Fruit fly (Drosophila melanogaster) whole organism, embryonic: ENCODE measurements around the gene CG32625.

Experiments used
- BEAF-32 ChIP-seq: fragments of 200-800 bp; sonication (Bioruptor generic); optimal IDR thresholded peaks from 3 replicates; lab custom pipeline; 2017; ENCODE audit warnings: missing biosample characterization, missing genetic modification characterization, mild to moderate bottlenecking, moderate library complexity, missing genetic modification reagents
- C15 ChIP-seq: fragments of 200-800 bp; sonication (Bioruptor generic); IDR thresholded peaks from 3 replicates; pipeline ENCODE4 v1.3.6; 2022; ENCODE audit warnings: missing biosample characterization, missing genetic modification characterization
- CG10321 ChIP-seq: fragments of 200-800 bp; sonication (Bioruptor generic); IDR thresholded peaks from 2 replicates; pipeline ENCODE4 v1.3.6; 2022; ENCODE audit warnings: missing biosample characterization, missing genetic modification characterization
- CG11560 ChIP-seq: fragments of 200-800 bp; sonication (Bioruptor generic); IDR thresholded peaks from 3 replicates; pipeline ENCODE4 v1.3.6; 2022; ENCODE audit warnings: missing biosample characterization, missing genetic modification characterization
- CG13287 ChIP-seq: fragments of 200-800 bp; sonication (Bioruptor generic); IDR thresholded peaks from 2 replicates; pipeline ENCODE4 v1.3.6; 2022; ENCODE audit warnings: missing biosample characterization, missing genetic modification characterization; ENCODE audit not compliant: partially characterized antibody
- CG17829 ChIP-seq: fragments of 200-800 bp; optimal IDR thresholded peaks from 2 replicates; lab custom pipeline; 2019; ENCODE audit warnings: missing biosample characterization, mild to moderate bottlenecking, missing genetic modification characterization, moderate library complexity
- CG2129 ChIP-seq: fragments of 200-800 bp; sonication (Bioruptor generic); IDR thresholded peaks from 2 replicates; pipeline ENCODE4 v1.3.6; 2022; ENCODE audit warnings: missing biosample characterization, missing genetic modification characterization; ENCODE audit not compliant: partially characterized antibody
- CG30020 ChIP-seq: fragments of 200-800 bp; optimal IDR thresholded peaks from 2 replicates; lab custom pipeline; 2019; ENCODE audit warnings: missing biosample characterization, mild to moderate bottlenecking, missing genetic modification characterization, moderate library complexity
- CG33557 ChIP-seq: fragments of 200-800 bp; sonication (Bioruptor generic); optimal IDR thresholded peaks from 2 replicates; lab custom pipeline; 2019; ENCODE audit warnings: missing biosample characterization, mild to moderate bottlenecking, missing genetic modification characterization, moderate library complexity
- CG3726 ChIP-seq: fragments of 200-800 bp; sonication (Bioruptor generic); IDR thresholded peaks from 3 replicates; pipeline ENCODE4, ENCODE4 v1.3.6; 2022; ENCODE audit warnings: missing biosample characterization, missing genetic modification characterization
- CG7372 ChIP-seq: fragments of 200-800 bp; sonication (Bioruptor generic); IDR thresholded peaks from 2 replicates; pipeline ENCODE4 v1.3.6; 2022; ENCODE audit warnings: missing biosample characterization, missing genetic modification characterization
- CG9876 ChIP-seq: fragments of 200-800 bp; sonication (Bioruptor generic); optimal IDR thresholded peaks from 2 replicates; lab custom pipeline; 2016; ENCODE audit warnings: missing biosample characterization, missing genetic modification characterization
- CoRest ChIP-seq: fragments of 200-800 bp; sonication (Bioruptor generic); optimal IDR thresholded peaks from 3 replicates; lab custom pipeline; 2018; ENCODE audit warnings: missing biosample characterization, mild to moderate bottlenecking, missing genetic modification characterization, moderate library complexity
- Dad ChIP-seq: fragments of 200-800 bp; sonication (Bioruptor generic); optimal IDR thresholded peaks from 3 replicates; lab custom pipeline; 2016; ENCODE audit warnings: missing biosample characterization, missing genetic modification characterization
- Dref ChIP-seq: fragments of 200-800 bp; sonication (Bioruptor generic); IDR thresholded peaks from 2 replicates; pipeline ENCODE4 v1.3.6; 2022; ENCODE audit warnings: missing biosample characterization, missing genetic modification characterization
- Eip74EF ChIP-seq, 2 experiments: fragments of 200-800 bp in 1 of 2; fragments of >200 bp in 1 of 2; sonication (Bioruptor generic) in 1 of 2; optimal IDR thresholded peaks; 2 replicates each; lab custom pipeline; 2017 to 2019; ENCODE audit warnings: missing biosample characterization in 2 of 2, missing genetic modification characterization in 2 of 2, mild to moderate bottlenecking in 1 of 2, moderate library complexity in 1 of 2
- Hr78 ChIP-seq, 2 experiments: fragments of 200-800 bp in 1 of 2; fragments of >200 bp in 1 of 2; sonication (Bioruptor generic) in 1 of 2; optimal IDR thresholded peaks; 2 replicates each; lab custom pipeline; 2017 to 2019; ENCODE audit warnings: missing biosample characterization in 2 of 2, missing genetic modification characterization in 2 of 2, mild to moderate bottlenecking in 1 of 2, moderate library complexity in 1 of 2
- Lhr ChIP-seq: fragments of 200-800 bp; sonication (Bioruptor generic); optimal IDR thresholded peaks from 3 replicates; lab custom pipeline; 2017; ENCODE audit warnings: mild to moderate bottlenecking, missing biosample characterization, missing genetic modification reagents, missing genetic modification characterization
- Myb ChIP-seq: fragments of 200-800 bp; sonication (Bioruptor generic); optimal IDR thresholded peaks from 2 replicates; lab custom pipeline; 2016; ENCODE audit warnings: missing biosample characterization, missing genetic modification characterization
- Rx ChIP-seq: fragments of 200-800 bp; sonication (Bioruptor generic); IDR thresholded peaks from 2 replicates; pipeline ENCODE4 v1.3.6; 2022; ENCODE audit warnings: missing biosample characterization, missing genetic modification characterization
- Tbp ChIP-seq: fragments of >200 bp; optimal IDR thresholded peaks from 2 replicates; lab custom pipeline; 2018; ENCODE audit warnings: missing biosample characterization, missing genetic modification characterization
- ash1 ChIP-seq: fragments of 200-800 bp; sonication (Bioruptor generic); optimal IDR thresholded peaks from 2 replicates; lab custom pipeline; 2018; ENCODE audit warnings: missing biosample characterization, mild to moderate bottlenecking, missing genetic modification characterization
- bowl ChIP-seq: fragments of 200-800 bp; sonication (Bioruptor generic); IDR thresholded peaks from 2 replicates; pipeline ENCODE4 v1.3.6; 2022; ENCODE audit warnings: missing biosample characterization, missing genetic modification characterization
- gem ChIP-seq: fragments of 200-800 bp; sonication (Bioruptor generic); optimal IDR thresholded peaks from 2 replicates; lab custom pipeline; 2019; ENCODE audit warnings: missing biosample characterization, mild to moderate bottlenecking, missing genetic modification characterization, moderate library complexity
- inv ChIP-seq: fragments of 200-800 bp; sonication (Bioruptor generic); IDR thresholded peaks from 2 replicates; pipeline ENCODE4 v1.3.6; 2022; ENCODE audit warnings: missing biosample characterization, missing genetic modification characterization; ENCODE audit not compliant: partially characterized antibody
- knrl ChIP-seq: fragments of 200-800 bp; sonication (Bioruptor generic); IDR thresholded peaks from 3 replicates; pipeline ENCODE4 v1.3.6; 2022; ENCODE audit warnings: missing biosample characterization, missing genetic modification characterization; ENCODE audit not compliant: partially characterized antibody
- lab ChIP-seq: fragments of 200-800 bp; sonication (Bioruptor generic); optimal IDR thresholded peaks from 3 replicates; lab custom pipeline; 2017; ENCODE audit warnings: missing biosample characterization, missing genetic modification characterization, mild to moderate bottlenecking, moderate library complexity, missing genetic modification reagents
- lmd ChIP-seq: fragments of 200-800 bp; sonication (Bioruptor generic); IDR thresholded peaks from 2 replicates; pipeline ENCODE4 v1.3.6; 2022; ENCODE audit warnings: missing biosample characterization, missing genetic modification characterization
- nom ChIP-seq: fragments of 200-800 bp; sonication (Bioruptor generic); optimal IDR thresholded peaks from 2 replicates; lab custom pipeline; 2017; ENCODE audit warnings: missing biosample characterization, missing genetic modification characterization, mild to moderate bottlenecking, moderate library complexity, missing genetic modification reagents
- odd ChIP-seq: fragments of 200-800 bp; sonication (Bioruptor generic); optimal IDR thresholded peaks from 2 replicates; lab custom pipeline; 2017; ENCODE audit warnings: missing biosample characterization, mild to moderate bottlenecking, missing genetic modification characterization
- prd ChIP-seq, 3 experiments: fragments of >200 bp in 2 of 3; fragments of 200-800 bp in 1 of 3; sonication (Bioruptor generic) in 1 of 3; optimal IDR thresholded peaks in 2 of 3; IDR thresholded peaks in 1 of 3; 2 replicates in 2 of 3; 3 replicates in 1 of 3; pipeline versions ENCODE4 v1.3.6 to Lab custom; 2017 to 2022; ENCODE audit warnings: missing biosample characterization in 1 of 3, missing genetic modification characterization in 1 of 3
- pros ChIP-seq: fragments of 200-800 bp; sonication (Bioruptor generic); optimal IDR thresholded peaks from 3 replicates; lab custom pipeline; 2019; ENCODE audit warnings: missing biosample characterization, mild to moderate bottlenecking, missing genetic modification characterization, moderate library complexity
- ro ChIP-seq: fragments of 200-800 bp; sonication (Bioruptor generic); IDR thresholded peaks from 2 replicates; pipeline ENCODE4 v1.3.6; 2022; ENCODE audit warnings: missing biosample characterization, missing genetic modification characterization
- scrt ChIP-seq: fragments of 200-800 bp; sonication (Bioruptor generic); optimal IDR thresholded peaks from 2 replicates; lab custom pipeline; 2018; ENCODE audit warnings: missing biosample characterization, mild to moderate bottlenecking, missing genetic modification characterization, moderate library complexity
- sens ChIP-seq: fragments of 200-800 bp; sonication (Bioruptor generic); peaks from one replicate; lab custom pipeline; 2016; ENCODE audit warnings: missing biosample characterization, missing genetic modification characterization
- sisA ChIP-seq: fragments of 200-800 bp; sonication (Bioruptor generic); IDR thresholded peaks from 2 replicates; pipeline ENCODE4 v1.3.6; 2022; ENCODE audit warnings: missing biosample characterization, missing genetic modification characterization
- slbo ChIP-seq: fragments of 200-800 bp; sonication (Bioruptor generic); IDR thresholded peaks from 2 replicates; pipeline ENCODE4 v1.3.6; 2022; ENCODE audit warnings: missing biosample characterization, missing genetic modification characterization
- ssp ChIP-seq: fragments of 200-800 bp; sonication (Bioruptor generic); IDR thresholded peaks from 2 replicates; pipeline ENCODE4 v1.3.6; 2022; ENCODE audit warnings: missing biosample characterization, missing genetic modification characterization
- stc ChIP-seq: fragments of 200-800 bp; sonication (Bioruptor generic); IDR thresholded peaks from 2 replicates; pipeline ENCODE4 v1.3.6; 2022; ENCODE audit warnings: missing biosample characterization, missing genetic modification characterization
- z ChIP-seq: fragments of 200-800 bp; sonication (Bioruptor generic); IDR thresholded peaks from 3 replicates; pipeline ENCODE4 v1.3.6; 2022; ENCODE audit warnings: missing biosample characterization, missing genetic modification characterization

The CG32625 gene

dm6 chrX:13736174-13736482 is 20.5 kb downstream of the CG32625 start, which contains the start of gene g (continued):
- TF ChIP-seq CG30020 (tag; lab: Kevin White, UChicago) (no peak), CG33557 (GFP tag; lab: Kevin White, UChicago) (no peak), CG7372 (GFP tag; lab: Robert Waterston, UW) (no peak), Dad (GFP tag; lab: Kevin White, UChicago) (no peak), ro (GFP tag; lab: Robert Waterston, UW) (no peak), Myb (GFP tag; lab: Kevin White, UChicago) (peak; percentile 91), CG3726 (GFP tag; lab: Robert Waterston, UW) (no peak), lab (GFP tag; lab: Kevin White, UChicago) (no peak), Lhr (GFP tag; lab: Kevin White, UChicago) (peak; percentile 40), lmd (no peak), bowl (no peak), CG17829 (no peak), BEAF-32 (peak; percentile 91), CG9876 (GFP tag; lab: Kevin White, UChicago) (no peak), Tbp (GFP tag; lab: Kevin White, UChicago) (no peak), CG11560 (tag; lab: Robert Waterston, UW) (peak; percentile 94), CG2129 (peak; percentile 74), CG10321 (GFP tag; lab: Robert Waterston, UW) (no peak), knrl (GFP tag; lab: Robert Waterston, UW) (peak; percentile 85), pros (no peak), ssp (GFP tag; lab: Robert Waterston, UW) (peak; percentile 22; the same call in 1 of the 2 replicates), CoRest (tag; lab: Kevin White, UChicago) (no peak), Eip74EF (GFP tag; optimal IDR thresholded peaks at IDR 0.05; lab: Kevin White, UChicago) (no peak), gem (no peak), Dref (GFP tag; lab: Robert Waterston, UW) (peak; percentile 92), ash1 (GFP tag; lab: Kevin White, UChicago) (no peak), sisA (GFP tag; lab: Robert Waterston, UW) (no peak), CG13287 (peak; percentile 86), z (no peak), Rx (GFP tag; lab: Robert Waterston, UW) (no peak), sens (peak; percentile 50), odd (no peak), C15 (GFP tag; lab: Robert Waterston, UW) (no peak), Hr78 (GFP tag; optimal IDR thresholded peaks at IDR 0.05; lab: Kevin White, UChicago) (no peak), slbo (GFP tag; lab: Robert Waterston, UW) (peak; percentile 22; the same call in 1 of the 2 replicates), nom (GFP tag; lab: Kevin White, UChicago) (no peak), stc (GFP tag; lab: Robert Waterston, UW) (no peak), prd (optimal IDR thresholded peaks at IDR 0.05; lab: Kevin White, UChicago) (no peak), prd (GFP tag; IDR thresholded peaks at IDR 0.05; lab: Robert Waterston, UW) (no peak), inv (GFP tag; lab: Robert Waterston, UW) (peak; percentile 88), scrt (GFP tag; lab: Kevin White, UChicago) (no peak)
